Fruit fly (Drosophila melanogaster) whole organism, embryonic: Measurements from ENCODE around the gene sea.

Source experiments
- Atf3 ChIP-seq: fragments of 200-800 bp; sonication (Bioruptor generic); optimal IDR thresholded peaks from 3 replicates; lab custom pipeline; 2016; ENCODE audit warnings: missing biosample characterization, missing genetic modification characterization
- Blimp-1 ChIP-seq: fragments of 200-800 bp; sonication (Bioruptor generic); optimal IDR thresholded peaks from 3 replicates; lab custom pipeline; 2018; ENCODE audit warnings: missing biosample characterization, missing genetic modification characterization, mild to moderate bottlenecking, moderate library complexity, missing genetic modification reagents
- CG10147 ChIP-seq: fragments of 200-800 bp; sonication (Bioruptor generic); optimal IDR thresholded peaks from 2 replicates; lab custom pipeline; 2019; ENCODE audit warnings: missing biosample characterization, mild to moderate bottlenecking, missing genetic modification characterization, moderate library complexity
- CG1024 ChIP-seq: fragments of 200-800 bp; sonication (Bioruptor generic); IDR thresholded peaks from 2 replicates; pipeline ENCODE4 v1.3.6; 2022; ENCODE audit warnings: missing biosample characterization, missing genetic modification characterization
- CG10462 ChIP-seq: fragments of 200-800 bp; sonication (Bioruptor generic); optimal IDR thresholded peaks from 2 replicates; lab custom pipeline; 2016; ENCODE audit warnings: missing biosample characterization, missing genetic modification characterization
- CG10565 ChIP-seq: fragments of 200-800 bp; sonication (Bioruptor generic); optimal IDR thresholded peaks from 3 replicates; lab custom pipeline; 2016; ENCODE audit warnings: missing biosample characterization, mild to moderate bottlenecking, missing genetic modification characterization
- CG11696 ChIP-seq: fragments of 200-800 bp; sonication (Bioruptor generic); IDR thresholded peaks from 2 replicates; pipeline ENCODE4 v1.3.6; 2022; ENCODE audit warnings: missing biosample characterization, missing genetic modification characterization
- CG14860 ChIP-seq: fragments of 200-800 bp; sonication (Bioruptor generic); IDR thresholded peaks from 3 replicates; pipeline ENCODE4 v1.3.6; 2022; ENCODE audit warnings: missing biosample characterization, missing genetic modification characterization; ENCODE audit not compliant: partially characterized antibody
- CG17328 ChIP-seq: fragments of 200-800 bp; sonication (Bioruptor generic); IDR thresholded peaks from 2 replicates; pipeline ENCODE4 v1.3.6; 2022; ENCODE audit warnings: missing biosample characterization, missing genetic modification characterization
- CG17802 ChIP-seq: fragments of 200-800 bp; sonication (Bioruptor generic); optimal IDR thresholded peaks from 2 replicates; lab custom pipeline; 2018; ENCODE audit warnings: missing biosample characterization, mild to moderate bottlenecking, missing genetic modification characterization, moderate library complexity
- CG18011 ChIP-seq: fragments of 200-800 bp; sonication (Bioruptor generic); optimal IDR thresholded peaks from 2 replicates; lab custom pipeline; 2017; ENCODE audit warnings: missing biosample characterization, missing genetic modification characterization, mild to moderate bottlenecking, moderate library complexity, missing genotype
- CG30020 ChIP-seq: fragments of 200-800 bp; optimal IDR thresholded peaks from 2 replicates; lab custom pipeline; 2019; ENCODE audit warnings: missing biosample characterization, mild to moderate bottlenecking, missing genetic modification characterization, moderate library complexity
- CG32772 ChIP-seq: fragments of 200-800 bp; sonication (Bioruptor generic); IDR thresholded peaks from 2 replicates; pipeline ENCODE4 v1.3.6; 2022; ENCODE audit warnings: missing biosample characterization, missing genetic modification characterization
- CG4360 ChIP-seq: fragments of 200-800 bp; sonication (Bioruptor generic); IDR thresholded peaks from 2 replicates; pipeline ENCODE4 v1.3.6; 2022; ENCODE audit warnings: missing biosample characterization, missing genetic modification characterization
- CG4617 ChIP-seq: fragments of 200-800 bp; sonication (Bioruptor generic); optimal IDR thresholded peaks from 3 replicates; lab custom pipeline; 2016; ENCODE audit warnings: missing biosample characterization, missing genetic modification characterization, borderline replicate concordance
- CG6175 ChIP-seq: fragments of 200-800 bp; sonication (Bioruptor generic); IDR thresholded peaks from 3 replicates; pipeline ENCODE4 v1.3.6; 2022; ENCODE audit warnings: missing biosample characterization, missing genetic modification characterization
- CG6683 ChIP-seq: fragments of 200-800 bp; sonication (Bioruptor generic); optimal IDR thresholded peaks from 2 replicates; lab custom pipeline; 2017; ENCODE audit warnings: missing biosample characterization, mild to moderate bottlenecking, missing genetic modification characterization, missing genetic modification reagents
- CG6813 ChIP-seq: fragments of 200-800 bp; sonication (Bioruptor generic); optimal IDR thresholded peaks from 2 replicates; lab custom pipeline; 2017; ENCODE audit warnings: missing biosample characterization, missing genetic modification characterization, mild to moderate bottlenecking, moderate library complexity, missing genetic modification reagents
- CG8089 ChIP-seq: fragments of 200-800 bp; sonication (Bioruptor generic); optimal IDR thresholded peaks from 3 replicates; lab custom pipeline; 2016; ENCODE audit warnings: missing biosample characterization, missing genetic modification characterization
- CG8924 ChIP-seq: fragments of 200-800 bp; optimal IDR thresholded peaks from 3 replicates; lab custom pipeline; 2019; ENCODE audit warnings: missing biosample characterization, mild to moderate bottlenecking, missing genetic modification characterization, moderate library complexity
- CG9437 ChIP-seq: fragments of 200-800 bp; sonication (Bioruptor generic); optimal IDR thresholded peaks from 2 replicates; lab custom pipeline; 2018; ENCODE audit warnings: missing biosample characterization, mild to moderate bottlenecking, missing genetic modification characterization
- D19B ChIP-seq: fragments of 200-800 bp; sonication (Bioruptor generic); optimal IDR thresholded peaks from 2 replicates; lab custom pipeline; 2017; ENCODE audit warnings: missing biosample characterization, mild to moderate bottlenecking, missing genetic modification characterization
- Dp ChIP-seq: fragments of 200-800 bp; sonication (Bioruptor generic); optimal IDR thresholded peaks from 2 replicates; lab custom pipeline; 2018; ENCODE audit warnings: missing biosample characterization, mild to moderate bottlenecking, missing genetic modification characterization, moderate library complexity
- E2f2 ChIP-seq: fragments of 200-800 bp; sonication (Bioruptor generic); IDR thresholded peaks from 2 replicates; pipeline ENCODE4 v1.3.6; 2022; ENCODE audit warnings: missing biosample characterization, missing genetic modification characterization
- Fer2 ChIP-seq: fragments of 200-800 bp; sonication (Bioruptor generic); optimal IDR thresholded peaks from 2 replicates; lab custom pipeline; 2018; ENCODE audit warnings: missing biosample characterization, mild to moderate bottlenecking, missing genetic modification characterization, moderate library complexity
- Gsc ChIP-seq: fragments of 200-800 bp; sonication (Bioruptor generic); IDR thresholded peaks from 2 replicates; pipeline ENCODE4 v1.3.6; 2022; ENCODE audit warnings: missing biosample characterization, missing genetic modification characterization
- Hmx ChIP-seq: fragments of 200-800 bp; sonication (Bioruptor generic); optimal IDR thresholded peaks from 2 replicates; lab custom pipeline; 2016; ENCODE audit warnings: missing biosample characterization, missing genetic modification characterization
- Hr51 ChIP-seq, 2 experiments: fragments of 200-800 bp; sonication (Bioruptor generic); optimal IDR thresholded peaks; 2 replicates in 1 of 2; 3 replicates in 1 of 2; lab custom pipeline; 2016 to 2018; ENCODE audit warnings: missing biosample characterization in 2 of 2, missing genetic modification characterization in 2 of 2, mild to moderate bottlenecking in 1 of 2, moderate library complexity in 1 of 2
- Hsf ChIP-seq: fragments of 200-800 bp; sonication (Bioruptor generic); optimal IDR thresholded peaks from 3 replicates; lab custom pipeline; 2016; ENCODE audit warnings: missing biosample characterization, missing genetic modification characterization
- Med ChIP-seq: fragments of 200-800 bp; sonication (Bioruptor generic); peaks from one replicate; lab custom pipeline; 2016; ENCODE audit warnings: missing biosample characterization, missing genetic modification characterization, mild to moderate bottlenecking, inconsistent platforms, moderate library complexity
- Myb ChIP-seq: fragments of 200-800 bp; sonication (Bioruptor generic); optimal IDR thresholded peaks from 2 replicates; lab custom pipeline; 2016; ENCODE audit warnings: missing biosample characterization, missing genetic modification characterization
- Side ChIP-seq: fragments of 200-800 bp; sonication (Bioruptor generic); optimal IDR thresholded peaks from 2 replicates; lab custom pipeline; 2016; ENCODE audit warnings: missing biosample characterization, missing genetic modification characterization
- Usf ChIP-seq: fragments of 200-800 bp; sonication (Bioruptor generic); optimal IDR thresholded peaks from 2 replicates; lab custom pipeline; 2017; ENCODE audit warnings: missing genotype, missing biosample characterization, missing genetic modification characterization
- Xrp1 ChIP-seq: fragments of 200-800 bp; sonication (Bioruptor generic); IDR thresholded peaks from 2 replicates; pipeline ENCODE4 v1.3.6; 2022; ENCODE audit warnings: missing biosample characterization, missing genetic modification characterization
- br ChIP-seq: fragments of >200 bp; optimal IDR thresholded peaks from 2 replicates; lab custom pipeline; 2017
- fd102C ChIP-seq: fragments of 200-800 bp; sonication (Bioruptor generic); optimal IDR thresholded peaks from 2 replicates; lab custom pipeline; 2018; ENCODE audit warnings: missing biosample characterization, mild to moderate bottlenecking, missing genetic modification characterization, moderate library complexity
- gem ChIP-seq: fragments of 200-800 bp; sonication (Bioruptor generic); optimal IDR thresholded peaks from 2 replicates; lab custom pipeline; 2019; ENCODE audit warnings: missing biosample characterization, mild to moderate bottlenecking, missing genetic modification characterization, moderate library complexity
- gfzf ChIP-seq: fragments of 200-800 bp; sonication (Bioruptor generic); optimal IDR thresholded peaks from 2 replicates; lab custom pipeline; 2016; ENCODE audit warnings: missing biosample characterization, mild to moderate bottlenecking, missing genetic modification characterization, moderate library complexity
- grn ChIP-seq: fragments of 200-800 bp; sonication (Bioruptor generic); optimal IDR thresholded peaks from 3 replicates; lab custom pipeline; 2017; ENCODE audit warnings: missing biosample characterization, missing genetic modification characterization
- gro ChIP-seq: fragments of 200-800 bp; sonication (Bioruptor generic); optimal IDR thresholded peaks from 2 replicates; lab custom pipeline; 2016; ENCODE audit warnings: missing biosample characterization, missing genetic modification characterization
- insv ChIP-seq, 2 experiments: fragments of 200-800 bp; sonication (Bioruptor generic); optimal IDR thresholded peaks; 3 replicates each; lab custom pipeline; 2016 to 2018; ENCODE audit warnings: missing biosample characterization in 2 of 2, missing genetic modification characterization in 2 of 2
- lov ChIP-seq, 2 experiments: fragments of 200-800 bp in 1 of 2; fragments of >200 bp in 1 of 2; sonication (Bioruptor generic) in 1 of 2; IDR thresholded peaks in 1 of 2; optimal IDR thresholded peaks in 1 of 2; 2 replicates in 1 of 2; 3 replicates in 1 of 2; pipeline versions ENCODE4 v1.3.6 to Lab custom; 2017 to 2022; ENCODE audit warnings: missing biosample characterization in 1 of 2, missing genetic modification characterization in 1 of 2
- peb ChIP-seq: fragments of 200-800 bp; sonication (Bioruptor generic); IDR thresholded peaks from 2 replicates; pipeline ENCODE4 v1.3.6; 2022; ENCODE audit warnings: missing biosample characterization, missing genetic modification characterization
- pfk ChIP-seq: fragments of 200-800 bp; sonication (Bioruptor generic); optimal IDR thresholded peaks from 2 replicates; lab custom pipeline; 2018; ENCODE audit warnings: missing biosample characterization, mild to moderate bottlenecking, missing genetic modification characterization, moderate library complexity
- sens-2 ChIP-seq: fragments of 200-800 bp; sonication (Bioruptor generic); IDR thresholded peaks from 2 replicates; pipeline ENCODE4 v1.3.6; 2022; ENCODE audit warnings: missing biosample characterization, missing genetic modification characterization
- slp2 ChIP-seq: fragments of 200-800 bp; sonication (Bioruptor generic); optimal IDR thresholded peaks from 2 replicates; lab custom pipeline; 2016; ENCODE audit warnings: missing biosample characterization, missing genetic modification characterization
- tap ChIP-seq: fragments of 200-800 bp; optimal IDR thresholded peaks from 3 replicates; lab custom pipeline; 2019; ENCODE audit warnings: missing biosample characterization, mild to moderate bottlenecking, missing genetic modification characterization, moderate library complexity
- wdn ChIP-seq: fragments of 200-800 bp; sonication (Bioruptor generic); IDR thresholded peaks from 2 replicates; pipeline ENCODE4 v1.3.6; 2022; ENCODE audit warnings: missing biosample characterization, missing genetic modification characterization
- zfh2 ChIP-seq: fragments of 200-800 bp; sonication (Bioruptor generic); optimal IDR thresholded peaks from 2 replicates; lab custom pipeline; 2016; ENCODE audit warnings: missing biosample characterization, missing genetic modification characterization

Gene sea

dm6 chr3R:11557492-11557965 is 9.3 kb downstream of the sea start, which contains the start of gene CG10898 (continued):
- TF ChIP-seq CG18011 (GFP tag; lab: Kevin White, UChicago) (peak; percentile 65), CG6683 (GFP tag; lab: Kevin White, UChicago) (peak; percentile 43), pfk (GFP tag; lab: Kevin White, UChicago) (no peak), Med (GFP tag; lab: Kevin White, UChicago) (peak; percentile 98), gfzf (GFP tag; lab: Kevin White, UChicago) (peak; percentile 77), D19B (peak; percentile 43), fd102C (GFP tag; lab: Kevin White, UChicago) (no peak), lov (optimal IDR thresholded peaks at IDR 0.05; lab: Kevin White, UChicago) (no peak), lov (GFP tag; IDR thresholded peaks at IDR 0.05; lab: Robert Waterston, UW) (peak; percentile 83; the same call in 2 of the 3 replicates), tap (tag; lab: Kevin White, UChicago) (peak; percentile 20), zfh2 (GFP tag; lab: Kevin White, UChicago) (peak; percentile 85), Dp (GFP tag; lab: Kevin White, UChicago) (peak; percentile 61), CG30020 (tag; lab: Kevin White, UChicago) (peak; percentile 87), CG10462 (GFP tag; lab: Kevin White, UChicago) (peak; percentile 77), CG14860 (GFP tag; lab: Robert Waterston, UW) (no peak), sens-2 (GFP tag; lab: Robert Waterston, UW) (peak; percentile 65; the same call in 1 of the 2 replicates), CG4617 (peak; percentile 86), E2f2 (GFP tag; lab: Robert Waterston, UW) (peak; percentile 72), CG32772 (GFP tag; lab: Robert Waterston, UW) (peak; percentile 86), CG4360 (GFP tag; lab: Robert Waterston, UW) (0 out of 2 replicates have a peak, but pooled peaks have one; percentile 32), Hsf (GFP tag; lab: Kevin White, UChicago) (peak; percentile 91), Blimp-1 (GFP tag; lab: Kevin White, UChicago) (peak; percentile 86), CG1024 (peak; percentile 80), gro (peak; percentile 86), CG9437 (peak; percentile 38), gem (tag; lab: Kevin White, UChicago) (peak; percentile 89), Hmx (peak; percentile 41), grn (GFP tag; lab: Kevin White, UChicago) (peak; percentile 44), Xrp1 (GFP tag; lab: Robert Waterston, UW) (peak; percentile 89), Hr51 (GFP tag; optimal IDR thresholded peaks at IDR 0.05; lab: Kevin White, UChicago) (peak; percentile 77 to 84), CG6813 (GFP tag; lab: Kevin White, UChicago) (peak; percentile 55), CG8089 (GFP tag; lab: Kevin White, UChicago) (peak; percentile 77), Usf (GFP tag; lab: Kevin White, UChicago) (peak; percentile 12), CG8924 (tag; lab: Kevin White, UChicago) (peak; percentile 81), Fer2 (peak; percentile 59), Side (GFP tag; lab: Kevin White, UChicago) (peak; percentile 83), CG10147 (GFP tag; lab: Kevin White, UChicago) (peak; percentile 66), slp2 (peak; percentile 80), wdn (GFP tag; lab: Robert Waterston, UW) (peak; percentile 75), insv (GFP tag; optimal IDR thresholded peaks at IDR 0.05; lab: Kevin White, UChicago) (peak in 1 of 2 experiments; percentile 52), Atf3 (GFP tag; lab: Kevin White, UChicago) (peak; percentile 66), CG10565 (GFP tag; lab: Kevin White, UChicago) (peak; percentile 10), br (lab: Kevin White, UChicago) (no peak), CG11696 (GFP tag; lab: Robert Waterston, UW) (peak; percentile 71), Myb (GFP tag; lab: Kevin White, UChicago) (peak; percentile 98), CG6175 (GFP tag; lab: Robert Waterston, UW) (peak; percentile 70; the same call in 2 of the 3 replicates), CG17802 (peak; percentile 99), peb (peak; percentile 69), Gsc (GFP tag; lab: Robert Waterston, UW) (peak; percentile 42; the same call in 1 of the 2 replicates), CG17328 (GFP tag; lab: Robert Waterston, UW) (peak; percentile 75)
